Fruit fly (Drosophila melanogaster): ENCODE results near the gene CG33722.

The CG33722 gene

DNA sequence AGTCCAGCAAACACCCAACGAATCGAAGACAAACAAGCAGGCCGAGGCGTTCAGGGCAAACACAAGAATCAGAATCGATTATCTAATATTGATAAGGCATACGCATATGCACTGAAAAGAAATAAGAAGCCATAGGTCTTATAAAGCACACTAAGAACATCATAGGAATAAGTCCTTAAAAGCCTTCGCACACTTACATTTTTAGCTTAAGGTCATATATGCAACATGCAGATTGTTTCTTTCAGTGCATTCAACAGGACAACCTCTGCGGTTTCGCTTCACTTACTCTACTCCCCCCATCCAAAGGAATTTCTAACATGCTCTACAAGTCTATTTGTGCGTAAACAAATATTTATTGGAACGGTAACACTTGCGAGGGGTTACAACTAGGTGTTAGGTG, 31.3 kb upstream of the CG33722 start (continued):
- TF ChIP-seq gfzf (GFP tag; optimal IDR thresholded peaks at IDR 0.05) (no peak), fu2 (GFP tag; optimal IDR thresholded peaks at IDR 0.05) (no peak), CG18764 (GFP tag; optimal IDR thresholded peaks at IDR 0.05) (peak; percentile 28), gt (GFP tag; IDR thresholded peaks at IDR 0.05) (no peak), Xbp1 (GFP tag; optimal IDR thresholded peaks at IDR 0.05) (peak; percentile 52), CG17912 (GFP tag; optimal IDR thresholded peaks at IDR 0.05) (no peak), CoRest (tag; optimal IDR thresholded peaks at IDR 0.05) (peak; percentile 70), CG10959 (GFP tag; IDR thresholded peaks at IDR 0.05) (peak; percentile 58), Mad (GFP tag; optimal IDR thresholded peaks at IDR 0.05) (peak; percentile 21), Gug (GFP tag; IDR thresholded peaks at IDR 0.05) (peak; percentile 28; the same call in 2 of the 4 replicates), ac (GFP tag; optimal IDR thresholded peaks at IDR 0.05) (peak; percentile 30), dmrt99B (tag; optimal IDR thresholded peaks at IDR 0.05) (peak; percentile 51), E2f1 (GFP tag; IDR thresholded peaks at IDR 0.05) (peak; percentile 55), CG10543 (GFP tag; optimal IDR thresholded peaks at IDR 0.05) (no peak), trh (GFP tag; optimal IDR thresholded peaks at IDR 0.05) (no peak), peb (GFP tag; IDR thresholded peaks at IDR 0.05) (no peak), CG4360 (GFP tag; IDR thresholded peaks at IDR 0.05) (no peak), Stat92E (GFP tag; optimal IDR thresholded peaks at IDR 0.05) (no peak), HLH3B (GFP tag; IDR thresholded peaks at IDR 0.05) (peak; percentile 50; the same call in 1 of the 2 replicates), wek (GFP tag; optimal IDR thresholded peaks at IDR 0.05) (no peak), CG13123 (GFP tag; optimal IDR thresholded peaks at IDR 0.05) (peak; percentile 24), fru (optimal IDR thresholded peaks at IDR 0.05) (no peak), oc (tag; optimal IDR thresholded peaks at IDR 0.05) (no peak), CG13894 (tag; optimal IDR thresholded peaks at IDR 0.05) (no peak), CG3838 (GFP tag; optimal IDR thresholded peaks at IDR 0.05) (peak; percentile 32), trem (tag; optimal IDR thresholded peaks at IDR 0.05) (peak; percentile 44), CG4820 (GFP tag; optimal IDR thresholded peaks at IDR 0.05) (peak; percentile 71), CG7271 (tag; optimal IDR thresholded peaks at IDR 0.05) (no peak), CG14860 (GFP tag; IDR thresholded peaks at IDR 0.05; ENCODE audit: partially characterized antibody) (no peak), wor (GFP tag; IDR thresholded peaks at IDR 0.05) (no peak), CG9727 (GFP tag; optimal IDR thresholded peaks at IDR 0.05) (peak; percentile 81), Optix (GFP tag; IDR thresholded peaks at IDR 0.05) (peak; percentile 54; the same call in 1 of the 3 replicates), mirr (GFP tag; optimal IDR thresholded peaks at IDR 0.05) (no peak), psq (GFP tag; optimal IDR thresholded peaks at IDR 0.05) (peak; percentile 15), sd (tag; optimal IDR thresholded peaks at IDR 0.05) (no peak), twi (tag; optimal IDR thresholded peaks at IDR 0.05) (peak; percentile 44), Atf-2 (GFP tag; optimal IDR thresholded peaks at IDR 0.05) (peak; percentile 60), CG3163 (GFP tag; optimal IDR thresholded peaks at IDR 0.05) (peak; percentile 35), C15 (GFP tag; IDR thresholded peaks at IDR 0.05) (no peak), Lim3 (GFP tag; IDR thresholded peaks at IDR 0.05) (no peak), CG34224 (GFP tag; IDR thresholded peaks at IDR 0.05; ENCODE audit: partially characterized antibody) (no peak), gsb (GFP tag; IDR thresholded peaks at IDR 0.05) (no peak), B-H2 (GFP tag; optimal IDR thresholded peaks at IDR 0.05) (no peak), vfl (GFP tag; optimal IDR thresholded peaks at IDR 0.05) (no peak), Fer3 (tag; optimal IDR thresholded peaks at IDR 0.05) (peak; percentile 0), H2.0 (GFP tag; IDR thresholded peaks at IDR 0.05) (peak; percentile 32; the same call in 1 of the 2 replicates), br (optimal IDR thresholded peaks at IDR 0.05) (no peak), CG10267 (tag; optimal IDR thresholded peaks at IDR 0.05) (peak; percentile 61), Lhr (GFP tag; optimal IDR thresholded peaks at IDR 0.05) (peak; percentile 10), vvl (GFP tag; IDR thresholded peaks at IDR 0.05) (peak; percentile 84), CG12744 (GFP tag; optimal IDR thresholded peaks at IDR 0.05) (no peak), odd (GFP tag; optimal IDR thresholded peaks at IDR 0.05) (no peak)
